Worm (Caenorhabditis elegans) whole organism, L1 larva: ENCODE measurements around the gene let-653.

Source experiments
- ama-1 ChIP-seq: fragments of 150-350 bp; optimal IDR thresholded peaks from 2 replicates; lab custom pipeline; 2014
- ces-1 ChIP-seq: fragments of 150-350 bp; optimal IDR thresholded peaks from 2 replicates; lab custom pipeline; 2014; ENCODE audit warnings: missing biosample characterization, missing genetic modification reagents, missing genetic modification characterization
- hpl-2 ChIP-seq: fragments of 150-350 bp; optimal IDR thresholded peaks from 2 replicates; lab custom pipeline; 2014; ENCODE audit warnings: missing biosample characterization, missing genetic modification reagents, missing genetic modification characterization
- lin-39 ChIP-seq: fragments of 150-350 bp; optimal IDR thresholded peaks from 2 replicates; lab custom pipeline; 2014; ENCODE audit warnings: missing biosample characterization, missing genetic modification reagents, missing genetic modification characterization
- mep-1 ChIP-seq: fragments of 150-350 bp; optimal IDR thresholded peaks from 2 replicates; lab custom pipeline; 2014; ENCODE audit warnings: missing biosample characterization, missing genetic modification characterization
- sptf-1 ChIP-seq: fragments of 150-350 bp; optimal IDR thresholded peaks from 2 replicates; lab custom pipeline; 2014; ENCODE audit warnings: missing biosample characterization, missing genetic modification characterization
- sup-37 ChIP-seq: fragments of 200-800 bp; sonication (Bioruptor generic); optimal IDR thresholded peaks from 2 replicates; lab custom pipeline; 2018; ENCODE audit warnings: mild to moderate bottlenecking, missing genetic modification characterization, missing compliant biosample characterization
- zag-1 ChIP-seq: fragments of 150-350 bp; optimal IDR thresholded peaks from 2 replicates; lab custom pipeline; 2014; ENCODE audit warnings: missing biosample characterization, missing genetic modification characterization
- ztf-11 ChIP-seq, 2 experiments: sonication (generic microtip); optimal IDR thresholded peaks; 2 replicates each; lab custom pipeline; 2016 to 2017; ENCODE audit warnings: missing genetic modification characterization in 2 of 2, missing biosample characterization in 1 of 2, missing compliant biosample characterization in 1 of 2

DNA sequence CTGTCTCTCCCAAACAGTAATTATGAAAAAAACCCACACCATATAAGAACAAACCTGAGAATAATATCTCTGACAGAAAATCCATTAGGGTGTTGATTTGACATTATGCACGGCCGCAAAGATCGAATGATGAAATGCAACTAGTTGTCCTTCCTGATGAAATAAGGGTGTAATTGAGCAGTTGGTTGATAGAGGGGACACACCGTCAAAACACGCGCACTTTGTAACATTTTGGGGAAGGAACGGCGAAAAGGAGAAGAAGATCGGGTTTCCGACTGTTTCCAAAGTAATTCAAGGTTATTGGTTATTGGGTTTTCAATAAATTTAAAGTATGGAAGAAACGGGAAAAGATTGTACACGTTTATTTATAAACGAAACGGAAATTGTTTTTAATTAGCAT is 36.6 kb downstream of the let-653 start, which contains the start of gene ZK822.1:
- TF ChIP-seq sup-37 (GFP tag; lab: Kevin White, UChicago), result no peak
- no peak for TF ChIP-seq hpl-2
- no peak for TF ChIP-seq ztf-11 (tag; optimal IDR thresholded peaks at IDR 0.05; lab: Kevin White, UChicago)
- no peak for TF ChIP-seq mep-1 (tag; lab: Kevin White, UChicago)
- no peak for TF ChIP-seq zag-1
- no peak for TF ChIP-seq ces-1 (GFP tag; lab: Kevin White, UChicago)
- TF ChIP-seq sptf-1 (tag; lab: Kevin White, UChicago), result no peak
- no peak for TF ChIP-seq ama-1
- TF ChIP-seq lin-39 (tag; lab: Kevin White, UChicago), result no peak
